Worm (Caenorhabditis elegans): ENCODE data around the gene srlf-32.

Gene srlf-32

DNA sequence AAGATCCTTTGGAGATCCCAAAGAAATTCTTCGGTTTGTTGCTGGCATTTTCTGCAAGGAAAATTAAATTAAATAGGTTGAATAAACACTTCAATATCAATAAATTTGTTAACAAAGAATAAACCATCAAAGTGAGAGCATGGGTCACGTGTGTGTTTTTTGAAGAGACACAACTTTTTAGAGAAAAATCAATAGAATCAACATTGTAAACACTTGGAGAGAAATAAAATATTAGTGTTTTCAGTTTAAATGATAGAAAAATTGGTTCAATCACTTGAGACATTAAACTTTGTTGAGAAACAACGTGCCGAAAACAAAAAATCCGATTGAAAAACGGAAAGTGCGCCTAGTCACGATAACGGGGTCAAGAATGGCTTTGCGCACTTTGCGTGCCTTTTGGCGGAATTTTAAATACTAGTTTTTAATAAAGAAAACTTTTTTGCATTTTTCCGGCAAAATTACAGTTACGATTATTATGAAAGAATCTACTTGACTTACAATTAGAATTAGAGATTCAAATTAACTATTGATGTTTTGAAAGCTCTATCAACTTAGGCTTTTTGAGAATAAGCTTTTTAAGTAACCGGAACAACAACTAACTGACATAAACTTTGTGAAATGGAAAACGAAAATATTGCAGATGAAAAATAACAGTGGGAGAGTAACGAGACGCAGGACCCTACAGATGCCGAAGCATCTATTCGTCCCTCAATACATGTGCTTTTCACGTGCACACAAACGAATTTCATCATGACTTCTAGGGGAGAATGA is 35.8 kb downstream of the srlf-32 start, which contains the start of gene ZK829.7 (continued):
- TF ChIP-seq lsl-1 (GFP tag; optimal IDR thresholded peaks at IDR 0.05) (peak; percentile 55), lin-54 (GFP tag; optimal IDR thresholded peaks at IDR 0.05) (peak; percentile 96), F49E8.2 (tag; optimal IDR thresholded peaks at IDR 0.05; ENCODE audit: insufficient read depth) (peak; percentile 30), hlh-26 (GFP tag; conservative IDR thresholded peaks at IDR 0.05) (no peak), aptf-3 (GFP tag; IDR thresholded peaks at IDR 0.05) (no peak), rpc-1 (optimal IDR thresholded peaks at IDR 0.05) (no peak), rpc-1 (tag; optimal IDR thresholded peaks at IDR 0.05) (no peak), F23B12.7 (tag; optimal IDR thresholded peaks at IDR 0.05; ENCODE audit: insufficient read depth) (peak; percentile 18), Y79H2A.3 (GFP tag; conservative IDR thresholded peaks at IDR 0.05) (no peak), egrh-3 (GFP tag; IDR thresholded peaks at IDR 0.05) (no peak), ztf-26 (tag; optimal IDR thresholded peaks at IDR 0.05) (no peak), snpc-1.1 (tag; optimal IDR thresholded peaks at IDR 0.05; ENCODE audit: insufficient read depth) (no peak), dox-1 (GFP tag; IDR thresholded peaks at IDR 0.05) (peak; percentile 66; the same call in 1 of the 2 replicates), C17E4.6 (GFP tag; IDR thresholded peaks at IDR 0.05) (no peak), ztf-18 (tag; optimal IDR thresholded peaks at IDR 0.05) (peak; percentile 94), F52B5.7 (tag; optimal IDR thresholded peaks at IDR 0.05) (no peak), athp-1 (tag; optimal IDR thresholded peaks at IDR 0.05) (peak; percentile 0), dpff-1 (tag; optimal IDR thresholded peaks at IDR 0.05) (no peak), attf-3 (GFP tag; conservative IDR thresholded peaks at IDR 0.05) (peak; percentile 54; the same call in 1 of the 2 replicates), F57A8.1 (GFP tag; optimal IDR thresholded peaks at IDR 0.05) (no peak), attf-5 (GFP tag; optimal IDR thresholded peaks at IDR 0.05) (no peak), nhr-90 (tag; optimal IDR thresholded peaks at IDR 0.05) (no peak), bed-1 (GFP tag; IDR thresholded peaks at IDR 0.05) (no peak), madf-3 (GFP tag; IDR thresholded peaks at IDR 0.05) (no peak), K12H6.12 (tag; optimal IDR thresholded peaks at IDR 0.05) (no peak), ceh-91 (GFP tag; IDR thresholded peaks at IDR 0.05) (no peak), ama-1 (optimal IDR thresholded peaks at IDR 0.05) (no peak), ama-1 (GFP tag; optimal IDR thresholded peaks at IDR 0.05) (no peak), nhr-27 (tag; optimal IDR thresholded peaks at IDR 0.05) (no peak), K11D2.4 (GFP tag; IDR thresholded peaks at IDR 0.05) (no peak; the same call in 1 of the 2 replicates), akir-1 (GFP tag; optimal IDR thresholded peaks at IDR 0.05) (no peak), ets-4 (GFP tag; optimal IDR thresholded peaks at IDR 0.05) (no peak), sea-2 (GFP tag; IDR thresholded peaks at IDR 0.05) (no peak), mel-28 (tag; optimal IDR thresholded peaks at IDR 0.05; ENCODE audit: borderline replicate concordance) (no peak), Y95B8A.8 (GFP tag; IDR thresholded peaks at IDR 0.05) (no peak), somi-1 (GFP tag; optimal IDR thresholded peaks at IDR 0.05) (no peak), gei-17 (GFP tag; optimal IDR thresholded peaks at IDR 0.05) (no peak), unc-62 (GFP tag; optimal IDR thresholded peaks at IDR 0.05) (no peak), D2030.7 (GFP tag; IDR thresholded peaks at IDR 0.05) (no peak), repo-1 (tag; optimal IDR thresholded peaks at IDR 0.05) (peak; percentile 12), sptf-2 (GFP tag; optimal IDR thresholded peaks at IDR 0.05) (no peak), bed-2 (GFP tag; IDR thresholded peaks at IDR 0.05) (no peak), ceh-40 (GFP tag; IDR thresholded peaks at IDR 0.05) (no peak), T07F8.4 (tag; optimal IDR thresholded peaks at IDR 0.05) (no peak), let-526 (GFP tag; IDR thresholded peaks at IDR 0.05) (no peak), dpl-1 (GFP tag; optimal IDR thresholded peaks at IDR 0.05) (peak; percentile 81), tbx-9 (tag; optimal IDR thresholded peaks at IDR 0.05; ENCODE audit: borderline replicate concordance) (no peak), snpc-3.4 (tag; optimal IDR thresholded peaks at IDR 0.05) (no peak), him-1 (tag; optimal IDR thresholded peaks at IDR 0.05) (no peak)

All from whole organism, young adult.